In genomic region chrIII:8020823-8021332, ce11 we compare ENCODE assay signal across 1 worm cellular context.
A peak's percentile ranks its signal among the peaks of the same experiment; 100 is the strongest.
TF ChIP-seq lines count a peak whose summit lies in the region.

TSS of gene lin-36 (minus strand) at chrIII:8020873.

TF ChIP-seq in whole organism, L4 larva, 104 proteins besides CTCF, POLR2A, EP300 and RAD21 (continued from another document):
- TF ChIP-seq rbr-2 (tag; optimal IDR thresholded peaks at IDR 0.05; lab: Kevin White, UChicago) (peak; percentile 57), dmd-6 (GFP tag; IDR thresholded peaks at IDR 0.05; lab: Robert Waterston, UW) (no peak), nhr-48 (tag; optimal IDR thresholded peaks at IDR 0.05; lab: Kevin White, UChicago) (no peak), unc-62 (GFP tag; optimal IDR thresholded peaks at IDR 0.05 in 1 of 2; lab: Kevin White, UChicago) (no peak), unc-62 (tag; optimal IDR thresholded peaks at IDR 0.05; lab: Kevin White, UChicago) (no peak), dmd-9 (GFP tag; IDR thresholded peaks at IDR 0.05; lab: Robert Waterston, UW) (no peak), F26F4.8 (GFP tag; conservative IDR thresholded peaks at IDR 0.05; lab: Robert Waterston, UW) (no peak), zfp-2 (tag; optimal IDR thresholded peaks at IDR 0.05; lab: Kevin White, UChicago) (no peak), daf-19 (GFP tag; conservative IDR thresholded peaks at IDR 0.05; lab: Robert Waterston, UW) (no peak), zip-11 (GFP tag; IDR thresholded peaks at IDR 0.05; lab: Robert Waterston, UW) (no peak), zip-2 (tag; optimal IDR thresholded peaks at IDR 0.05; lab: Kevin White, UChicago) (no peak), Y48G9A.11 (GFP tag; IDR thresholded peaks at IDR 0.05; lab: Robert Waterston, UW) (no peak), sdz-12 (GFP tag; optimal IDR thresholded peaks at IDR 0.05; lab: Kevin White, UChicago) (no peak), madf-9 (GFP tag; conservative IDR thresholded peaks at IDR 0.05; lab: Robert Waterston, UW) (0 out of 2 replicates have a peak, but pooled peaks have one; percentile 21), lim-7 (GFP tag; IDR thresholded peaks at IDR 0.05; lab: Robert Waterston, UW) (no peak), mdl-1 (tag; optimal IDR thresholded peaks at IDR 0.05; lab: Kevin White, UChicago) (peak in 1 of 2 experiments; percentile 14), mes-2 (tag; optimal IDR thresholded peaks at IDR 0.05; lab: Kevin White, UChicago; ENCODE audit: poor library complexity, severe bottlenecking) (peak; percentile 91), madf-5 (GFP tag; IDR thresholded peaks at IDR 0.05; lab: Robert Waterston, UW) (no peak), nhr-77 (tag; optimal IDR thresholded peaks at IDR 0.05; lab: Kevin White, UChicago) (peak; percentile 17), ceh-44 (GFP tag; IDR thresholded peaks at IDR 0.05; lab: Robert Waterston, UW) (no peak), lin-1 (GFP tag; IDR thresholded peaks at IDR 0.05; lab: Robert Waterston, UW) (no peak), ceh-28 (tag; optimal IDR thresholded peaks at IDR 0.05; lab: Kevin White, UChicago) (peak; percentile 58), set-16 (GFP tag; IDR thresholded peaks at IDR 0.05; lab: Robert Waterston, UW) (no peak), zag-1 (tag; optimal IDR thresholded peaks at IDR 0.05; lab: Kevin White, UChicago) (no peak), D1046.2 (GFP tag; IDR thresholded peaks at IDR 0.05; lab: Robert Waterston, UW) (no peak), lin-38 (GFP tag; IDR thresholded peaks at IDR 0.05; lab: Robert Waterston, UW) (peak; percentile 71), daf-16 (GFP tag; optimal IDR thresholded peaks at IDR 0.05; lab: Kevin White, UChicago) (no peak), daf-16 (tag; optimal IDR thresholded peaks at IDR 0.05; lab: Kevin White, UChicago) (peak; percentile 51), pha-4 (GFP tag; IDR thresholded peaks at IDR 0.05; lab: Robert Waterston, UW) (no peak), pha-4 (tag; optimal IDR thresholded peaks at IDR 0.05; lab: Kevin White, UChicago) (peak; percentile 74), daf-12 (tag; optimal IDR thresholded peaks at IDR 0.05; lab: Kevin White, UChicago) (no peak), nhr-41 (GFP tag; IDR thresholded peaks at IDR 0.05; lab: Robert Waterston, UW) (no peak), pqm-1 (tag; optimal IDR thresholded peaks at IDR 0.05; lab: Kevin White, UChicago) (no peak), hif-1 (tag; optimal IDR thresholded peaks at IDR 0.05; lab: Kevin White, UChicago) (peak in 1 of 2 experiments; percentile 58), ZK337.2 (GFP tag; IDR thresholded peaks at IDR 0.05; lab: Robert Waterston, UW) (no peak), nhr-10 (tag; optimal IDR thresholded peaks at IDR 0.05; lab: Kevin White, UChicago) (no peak), F44E2.7 (GFP tag; IDR thresholded peaks at IDR 0.05; lab: Robert Waterston, UW) (no peak), ztf-7 (tag; optimal IDR thresholded peaks at IDR 0.05; lab: Kevin White, UChicago) (no peak), snpc-4 (tag; optimal IDR thresholded peaks at IDR 0.05; lab: Kevin White, UChicago) (no peak), nhr-76 (tag; optimal IDR thresholded peaks at IDR 0.05; lab: Kevin White, UChicago) (no peak)
